Fruit fly (Drosophila melanogaster): ENCODE measurements around the gene Prx6a.

The Prx6a gene

DNA sequence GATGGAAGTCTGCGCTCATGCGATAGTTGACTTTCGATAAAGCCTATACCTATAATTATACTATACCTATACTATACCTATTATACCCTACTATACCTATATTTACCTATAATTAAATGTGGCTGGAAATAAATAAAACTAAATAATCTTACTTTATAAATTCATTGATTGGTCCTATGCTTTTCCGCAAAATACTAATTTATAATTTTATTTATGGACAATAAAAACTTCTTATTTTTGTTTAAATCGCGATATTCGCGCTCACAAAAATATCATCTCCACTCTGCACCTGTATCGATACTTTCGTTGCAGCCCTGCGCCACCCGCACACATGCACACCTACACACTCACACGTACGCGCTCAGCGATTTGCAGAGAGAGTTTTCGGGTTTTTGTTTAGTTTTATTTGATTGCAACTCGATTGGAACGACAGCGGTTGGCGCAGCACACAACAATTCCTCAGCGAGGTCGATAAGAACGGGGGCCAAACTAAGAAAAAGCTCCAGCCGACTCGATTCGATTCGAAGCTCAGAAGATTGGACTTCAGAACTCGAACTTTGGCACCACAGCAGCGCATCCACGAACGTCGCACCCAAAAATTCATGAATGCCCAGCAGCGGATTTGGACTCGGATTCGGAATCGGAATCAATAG, 3.4 kb downstream of the Prx6a start, which contains the start of gene CG8814 (continued):
- peak; percentile 20; the same call in 1 of the 2 replicates for TF ChIP-seq stc (GFP tag; IDR thresholded peaks at IDR 0.05)
- no peak for TF ChIP-seq h (optimal IDR thresholded peaks at IDR 0.05)
- peak; percentile 48 for TF ChIP-seq cato (GFP tag; optimal IDR thresholded peaks at IDR 0.05; ENCODE audit: borderline replicate concordance)
- TF ChIP-seq Dref (GFP tag; IDR thresholded peaks at IDR 0.05) = peak; percentile 76
- TF ChIP-seq CG12744 (GFP tag; optimal IDR thresholded peaks at IDR 0.05) = peak; percentile 17
- peak; percentile 42 for TF ChIP-seq maf-S (GFP tag; optimal IDR thresholded peaks at IDR 0.05)
- TF ChIP-seq sens-2 (GFP tag; IDR thresholded peaks at IDR 0.05) = no peak
- no peak for TF ChIP-seq NC2α (GFP tag; optimal IDR thresholded peaks at IDR 0.05)
- no peak for TF ChIP-seq D (optimal IDR thresholded peaks at IDR 0.05)
- TF ChIP-seq D (GFP tag; optimal IDR thresholded peaks at IDR 0.05) = peak; percentile 40
- TF ChIP-seq ATbp (GFP tag; optimal IDR thresholded peaks at IDR 0.05) = no peak
- peak; percentile 72 for TF ChIP-seq CG11504 (tag; optimal IDR thresholded peaks at IDR 0.05)
- TF ChIP-seq CG11456 (GFP tag; IDR thresholded peaks at IDR 0.05) = peak; percentile 68; the same call in 2 of the 3 replicates
- TF ChIP-seq CG5245 (GFP tag; optimal IDR thresholded peaks at IDR 0.05) = peak; percentile 18
- no peak for TF ChIP-seq CG12769 (tag; optimal IDR thresholded peaks at IDR 0.05)
- TF ChIP-seq wdn (GFP tag; IDR thresholded peaks at IDR 0.05) = 0 out of 2 replicates have a peak, but pooled peaks have one; percentile 3
- no peak for TF ChIP-seq CG3065 (GFP tag; optimal IDR thresholded peaks at IDR 0.05)
- TF ChIP-seq Atf6 (GFP tag; IDR thresholded peaks at IDR 0.05) = peak; percentile 56; the same call in 1 of the 2 replicates
- peak; percentile 90 for TF ChIP-seq nmo (GFP tag; optimal IDR thresholded peaks at IDR 0.05)
- TF ChIP-seq CG32767 (GFP tag; IDR thresholded peaks at IDR 0.05) = no peak; the same call in 1 of the 2 replicates
- no peak for TF ChIP-seq dan (GFP tag; IDR thresholded peaks at IDR 0.05)
- peak; percentile 30 for TF ChIP-seq Nf-YB (GFP tag; optimal IDR thresholded peaks at IDR 0.05)
- TF ChIP-seq CG4328 (GFP tag; optimal IDR thresholded peaks at IDR 0.05) = peak; percentile 53
- TF ChIP-seq CG11085 (GFP tag; IDR thresholded peaks at IDR 0.05) = peak; percentile 69
- TF ChIP-seq Bdp1 (GFP tag; optimal IDR thresholded peaks at IDR 0.05) = no peak
- TF ChIP-seq CG10274 (GFP tag; optimal IDR thresholded peaks at IDR 0.05) = peak; percentile 74
- peak; percentile 79 for TF ChIP-seq CG9727 (GFP tag; optimal IDR thresholded peaks at IDR 0.05)
- TF ChIP-seq Ssrp (tag; optimal IDR thresholded peaks at IDR 0.05) = peak; percentile 55
- peak; percentile 61 for TF ChIP-seq bbx (GFP tag; IDR thresholded peaks at IDR 0.05; ENCODE audit: partially characterized antibody)
- no peak for TF ChIP-seq CG4707 (GFP tag; optimal IDR thresholded peaks at IDR 0.05)
- TF ChIP-seq Blimp-1 (GFP tag; optimal IDR thresholded peaks at IDR 0.05) = peak; percentile 27
- TF ChIP-seq Poxn (GFP tag; IDR thresholded peaks at IDR 0.05) = no peak
- TF ChIP-seq mirr (GFP tag; optimal IDR thresholded peaks at IDR 0.05) = no peak
- TF ChIP-seq Taf1 (GFP tag; IDR thresholded peaks at IDR 0.05) = no peak
- TF ChIP-seq sob (GFP tag; IDR thresholded peaks at IDR 0.05) = peak; percentile 74
- peak; percentile 79 for TF ChIP-seq Ptx1 (GFP tag; IDR thresholded peaks at IDR 0.05)
- peak; percentile 46; the same call in 1 of the 2 replicates for TF ChIP-seq CG8765 (GFP tag; IDR thresholded peaks at IDR 0.05)
- peak; percentile 42 for TF ChIP-seq CG1603 (tag; optimal IDR thresholded peaks at IDR 0.05)
- TF ChIP-seq tup (GFP tag; optimal IDR thresholded peaks at IDR 0.05) = no peak
- no peak for TF ChIP-seq CrebB (tag; optimal IDR thresholded peaks at IDR 0.05)
- TF ChIP-seq CG18476 (GFP tag; optimal IDR thresholded peaks at IDR 0.05) = peak; percentile 58
- no peak for TF ChIP-seq CG13624 (GFP tag; optimal IDR thresholded peaks at IDR 0.05)
- peak; percentile 67 for TF ChIP-seq CG7556 (GFP tag; optimal IDR thresholded peaks at IDR 0.05)
- peak; percentile 63; the same call in 1 of the 2 replicates for TF ChIP-seq CG11247 (GFP tag; IDR thresholded peaks at IDR 0.05)
- TF ChIP-seq knrl (GFP tag; IDR thresholded peaks at IDR 0.05; ENCODE audit: partially characterized antibody) = peak; percentile 89
- no peak for TF ChIP-seq Mes4 (GFP tag; optimal IDR thresholded peaks at IDR 0.05)
- TF ChIP-seq CG6272 (GFP tag; IDR thresholded peaks at IDR 0.05) = peak; percentile 75
- no peak for TF ChIP-seq CG12219 (GFP tag; optimal IDR thresholded peaks at IDR 0.05)
- TF ChIP-seq Lpt (GFP tag; optimal IDR thresholded peaks at IDR 0.05) = no peak
- TF ChIP-seq grau (tag; optimal IDR thresholded peaks at IDR 0.05) = peak; percentile 71
- peak; percentile 54 for TF ChIP-seq D19B (GFP tag; optimal IDR thresholded peaks at IDR 0.05)
